Worm (Caenorhabditis elegans): ENCODE results near the gene flp-20.

flp-20 gene

DNA sequence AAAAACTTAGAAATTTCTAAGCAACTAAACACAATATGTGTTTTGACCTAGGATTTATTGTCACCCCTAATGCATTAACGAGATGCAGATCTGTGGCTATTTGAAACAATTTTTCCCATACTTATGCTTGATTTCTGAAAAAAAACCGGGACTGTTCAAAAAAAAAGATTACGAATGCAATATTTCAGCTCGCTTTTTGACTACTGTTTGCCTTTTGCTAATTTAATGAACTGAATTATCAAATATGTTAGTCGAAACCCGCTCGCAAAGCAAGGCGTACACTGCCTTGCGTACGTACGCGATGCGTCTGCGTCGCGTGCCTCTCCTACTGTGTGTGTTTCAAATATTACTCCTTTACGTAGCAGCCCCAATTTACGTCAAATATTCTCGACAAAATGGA lies 37.3 kb upstream of the flp-20 start, which contains the start of gene C23F12.4:
Gene C23F12.4 (plus strand): TSS at position 301 of the 400 bp plus-strand sequence.
- TF ChIP-seq vab-15 (tag; optimal IDR thresholded peaks at IDR 0.05) (no peak), isw-1 (GFP tag; IDR thresholded peaks at IDR 0.05) (no peak), ceh-88 (GFP tag; IDR thresholded peaks at IDR 0.05) (no peak), lsy-2 (tag; optimal IDR thresholded peaks at IDR 0.05) (no peak), xbp-1 (tag; optimal IDR thresholded peaks at IDR 0.05) (no peak), C34B4.2 (tag; optimal IDR thresholded peaks at IDR 0.05) (no peak), snpc-4 (tag; optimal IDR thresholded peaks at IDR 0.05) (no peak), pax-3 (tag; optimal IDR thresholded peaks at IDR 0.05) (no peak), grh-1 (GFP tag; IDR thresholded peaks at IDR 0.05) (no peak)

DNA sequence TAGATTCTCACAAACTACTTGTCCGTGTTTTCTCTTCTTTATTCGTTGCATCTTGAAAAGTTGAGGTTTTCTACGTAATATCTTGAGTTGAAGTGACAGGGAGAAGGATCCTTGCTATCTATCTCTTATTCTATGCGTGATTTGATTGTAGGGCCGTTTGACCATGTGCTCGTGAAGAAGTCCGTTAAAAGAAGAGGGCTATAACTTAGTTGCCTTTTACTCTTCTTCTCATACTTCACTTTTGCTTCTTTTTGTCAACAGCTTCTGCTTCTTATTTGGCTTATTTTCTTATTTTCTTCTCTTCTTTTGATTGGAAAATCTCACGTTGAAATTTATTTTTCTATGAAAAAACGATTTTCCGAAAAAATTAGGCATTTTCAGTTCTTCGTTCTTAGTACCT lies 24.0 kb upstream of the flp-20 start:
- no peak for TF ChIP-seq ceh-8 (GFP tag; optimal IDR thresholded peaks at IDR 0.05)
- TF ChIP-seq fkh-10 (GFP tag; optimal IDR thresholded peaks at IDR 0.05): peak; percentile 38
- TF ChIP-seq lin-14 (GFP tag; optimal IDR thresholded peaks at IDR 0.05): peak; percentile 29
- TF ChIP-seq ces-1 (GFP tag; optimal IDR thresholded peaks at IDR 0.05): peak; percentile 42

DNA sequence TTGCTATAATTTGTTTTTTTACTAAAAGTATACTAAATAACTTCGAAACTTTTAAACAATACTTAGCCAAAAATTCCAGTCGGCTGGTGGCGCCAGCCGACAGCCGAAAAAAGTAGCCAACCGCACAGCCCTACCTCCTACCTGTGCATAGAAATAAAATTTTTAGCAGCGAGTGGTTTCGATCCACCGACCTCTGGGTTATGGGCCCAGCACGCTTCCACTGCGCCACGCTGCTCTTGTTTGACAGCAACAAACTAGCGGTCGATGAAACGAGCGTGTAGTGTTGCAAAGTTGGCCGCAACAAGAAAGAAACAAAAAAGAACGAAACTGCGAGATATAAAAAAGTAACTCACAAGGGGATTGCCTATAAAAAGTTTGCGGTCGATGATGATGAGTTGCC lies 23.3 kb upstream of the flp-20 start:
- TF ChIP-seq fos-1 (tag; optimal IDR thresholded peaks at IDR 0.05): no peak
- no peak for TF ChIP-seq hlh-4 (tag; optimal IDR thresholded peaks at IDR 0.05)
- no peak for TF ChIP-seq sup-37 (GFP tag; optimal IDR thresholded peaks at IDR 0.05)
- TF ChIP-seq fkh-10 (GFP tag; optimal IDR thresholded peaks at IDR 0.05): no peak
- TF ChIP-seq nhr-84 (tag; optimal IDR thresholded peaks at IDR 0.05): no peak
- no peak for TF ChIP-seq pax-3 (tag; optimal IDR thresholded peaks at IDR 0.05)
- no peak for TF ChIP-seq ceh-88 (GFP tag; IDR thresholded peaks at IDR 0.05)
- no peak for TF ChIP-seq ama-1 (optimal IDR thresholded peaks at IDR 0.05)
- peak; percentile 9 for TF ChIP-seq fkh-8 (tag; optimal IDR thresholded peaks at IDR 0.05)
- no peak for TF ChIP-seq ces-1 (GFP tag; optimal IDR thresholded peaks at IDR 0.05)
- no peak for TF ChIP-seq egl-13 (tag; optimal IDR thresholded peaks at IDR 0.05)
- peak in 1 of 2 experiments; percentile 56 for TF ChIP-seq lin-35 (GFP tag; optimal IDR thresholded peaks at IDR 0.05)
- no peak for TF ChIP-seq lin-15B (tag; optimal IDR thresholded peaks at IDR 0.05)
- peak; percentile 48 for TF ChIP-seq dsc-1 (tag; optimal IDR thresholded peaks at IDR 0.05)
- no peak for TF ChIP-seq zag-1 (tag; optimal IDR thresholded peaks at IDR 0.05)
- no peak for TF ChIP-seq efl-1 (optimal IDR thresholded peaks at IDR 0.05)
- TF ChIP-seq efl-1 (GFP tag; optimal IDR thresholded peaks at IDR 0.05 in 1 of 2): no peak
- TF ChIP-seq elt-2 (tag; optimal IDR thresholded peaks at IDR 0.05): no peak
- TF ChIP-seq jun-1 (tag; optimal IDR thresholded peaks at IDR 0.05): no peak
- TF ChIP-seq ceh-8 (GFP tag; optimal IDR thresholded peaks at IDR 0.05): no peak
- no peak for TF ChIP-seq snpc-4 (tag; optimal IDR thresholded peaks at IDR 0.05)
- peak; percentile 46 for TF ChIP-seq mep-1 (tag; optimal IDR thresholded peaks at IDR 0.05)
- TF ChIP-seq zip-4 (GFP tag; optimal IDR thresholded peaks at IDR 0.05): peak; percentile 16
- no peak for TF ChIP-seq ceh-90 (tag; optimal IDR thresholded peaks at IDR 0.05)
- TF ChIP-seq ceh-63 (GFP tag; optimal IDR thresholded peaks at IDR 0.05): no peak
- TF ChIP-seq sptf-1 (tag; optimal IDR thresholded peaks at IDR 0.05): no peak
- TF ChIP-seq aha-1 (tag; optimal IDR thresholded peaks at IDR 0.05): no peak
- TF ChIP-seq C34B4.2 (tag; optimal IDR thresholded peaks at IDR 0.05): no peak
- TF ChIP-seq isw-1 (GFP tag; IDR thresholded peaks at IDR 0.05): no peak
- TF ChIP-seq sox-4 (tag; optimal IDR thresholded peaks at IDR 0.05): no peak
- peak in 1 of 6 experiments; percentile 31 for TF ChIP-seq elt-3 (tag; optimal IDR thresholded peaks at IDR 0.05)
- TF ChIP-seq alr-1 (tag; optimal IDR thresholded peaks at IDR 0.05; ENCODE audit: borderline replicate concordance): no peak
- TF ChIP-seq nhr-90 (tag; optimal IDR thresholded peaks at IDR 0.05; ENCODE audit: poor library complexity): peak; percentile 55
- peak; percentile 69 for TF ChIP-seq snu-23 (GFP tag; optimal IDR thresholded peaks at IDR 0.05)
- TF ChIP-seq C16A3.4 (tag; optimal IDR thresholded peaks at IDR 0.05): no peak
- TF ChIP-seq nhr-76 (tag; optimal IDR thresholded peaks at IDR 0.05): no peak
- TF ChIP-seq aly-2 (tag; optimal IDR thresholded peaks at IDR 0.05): no peak
- no peak for TF ChIP-seq grh-1 (GFP tag; IDR thresholded peaks at IDR 0.05)
- TF ChIP-seq ceh-82 (tag; optimal IDR thresholded peaks at IDR 0.05): peak; percentile 12 to 44 (median 19)
- peak; percentile 63 for TF ChIP-seq nhr-19 (GFP tag; conservative IDR thresholded peaks at IDR 0.05)
- peak in 1 of 2 experiments; percentile 53 for TF ChIP-seq mdl-1 (tag; optimal IDR thresholded peaks at IDR 0.05)
- TF ChIP-seq xbp-1 (tag; optimal IDR thresholded peaks at IDR 0.05): peak; percentile 41
- TF ChIP-seq Y116A8C.19 (tag; optimal IDR thresholded peaks at IDR 0.05; ENCODE audit: borderline replicate concordance): no peak
- no peak for TF ChIP-seq nhr-12 (tag; optimal IDR thresholded peaks at IDR 0.05)
- peak; percentile 37 for TF ChIP-seq irx-1 (tag; optimal IDR thresholded peaks at IDR 0.05)
